Fruit fly (Drosophila melanogaster) whole organism, embryonic: Measurements from ENCODE around the gene CG32428.
A peak's percentile ranks its signal among the peaks of the same experiment; 100 is the strongest.

Source experiments
- BEAF-32 ChIP-seq: fragments of 200-800 bp; sonication (Bioruptor generic); optimal IDR thresholded peaks from 3 replicates; lab custom pipeline; 2017; ENCODE audit warnings: missing biosample characterization, missing genetic modification characterization, mild to moderate bottlenecking, moderate library complexity, missing genetic modification reagents
- CG10462 ChIP-seq: fragments of 200-800 bp; sonication (Bioruptor generic); optimal IDR thresholded peaks from 2 replicates; lab custom pipeline; 2016; ENCODE audit warnings: missing biosample characterization, missing genetic modification characterization
- CG10565 ChIP-seq: fragments of 200-800 bp; sonication (Bioruptor generic); optimal IDR thresholded peaks from 3 replicates; lab custom pipeline; 2016; ENCODE audit warnings: missing biosample characterization, mild to moderate bottlenecking, missing genetic modification characterization
- CG12659 ChIP-seq: fragments of 200-800 bp; sonication (Bioruptor generic); optimal IDR thresholded peaks from 3 replicates; lab custom pipeline; 2017; ENCODE audit warnings: mild to moderate bottlenecking, missing biosample characterization, missing genetic modification reagents, missing genetic modification characterization
- CG12942 ChIP-seq: fragments of 200-800 bp; sonication (Bioruptor generic); optimal IDR thresholded peaks from 3 replicates; lab custom pipeline; 2016; ENCODE audit warnings: missing biosample characterization, missing genetic modification characterization
- CG17829 ChIP-seq: fragments of 200-800 bp; optimal IDR thresholded peaks from 2 replicates; lab custom pipeline; 2019; ENCODE audit warnings: missing biosample characterization, mild to moderate bottlenecking, missing genetic modification characterization, moderate library complexity
- CG18262 ChIP-seq: fragments of 200-800 bp; optimal IDR thresholded peaks from 3 replicates; lab custom pipeline; 2019; ENCODE audit warnings: missing biosample characterization, mild to moderate bottlenecking, missing genetic modification characterization, moderate library complexity
- CG2116 ChIP-seq: fragments of 200-800 bp; sonication (Bioruptor generic); optimal IDR thresholded peaks from 3 replicates; lab custom pipeline; 2018; ENCODE audit warnings: missing biosample characterization, mild to moderate bottlenecking, missing genetic modification characterization
- CG6791 ChIP-seq: fragments of 200-800 bp; sonication (Bioruptor generic); IDR thresholded peaks from 3 replicates; pipeline ENCODE4 v1.3.6; 2022; ENCODE audit warnings: missing biosample characterization, missing genetic modification characterization; ENCODE audit not compliant: partially characterized antibody
- CG8281 ChIP-seq: fragments of 200-800 bp; sonication (Bioruptor generic); optimal IDR thresholded peaks from 2 replicates; lab custom pipeline; 2018; ENCODE audit warnings: missing biosample characterization, mild to moderate bottlenecking, missing genetic modification characterization, moderate library complexity
- CG9797 ChIP-seq: fragments of 200-800 bp; sonication (Bioruptor generic); optimal IDR thresholded peaks from 3 replicates; lab custom pipeline; 2018; ENCODE audit warnings: missing biosample characterization, mild to moderate bottlenecking, missing genetic modification characterization
- Dll ChIP-seq: fragments of 200-800 bp; sonication (Bioruptor generic); IDR thresholded peaks from 4 replicates; pipeline ENCODE4 v1.3.6; 2022; ENCODE audit warnings: missing biosample characterization, missing genetic modification characterization; ENCODE audit not compliant: partially characterized antibody
- Doc3 ChIP-seq: fragments of 200-800 bp; sonication (Bioruptor generic); IDR thresholded peaks from 3 replicates; pipeline ENCODE4 v1.3.6; 2022; ENCODE audit warnings: missing biosample characterization, missing genetic modification characterization; ENCODE audit not compliant: partially characterized antibody
- Dp ChIP-seq: fragments of 200-800 bp; sonication (Bioruptor generic); optimal IDR thresholded peaks from 2 replicates; lab custom pipeline; 2018; ENCODE audit warnings: missing biosample characterization, mild to moderate bottlenecking, missing genetic modification characterization, moderate library complexity
- Dref ChIP-seq: fragments of 200-800 bp; sonication (Bioruptor generic); IDR thresholded peaks from 2 replicates; pipeline ENCODE4 v1.3.6; 2022; ENCODE audit warnings: missing biosample characterization, missing genetic modification characterization
- E2f2 ChIP-seq: fragments of 200-800 bp; sonication (Bioruptor generic); IDR thresholded peaks from 2 replicates; pipeline ENCODE4 v1.3.6; 2022; ENCODE audit warnings: missing biosample characterization, missing genetic modification characterization
- Ets97D ChIP-seq: fragments of 200-800 bp; sonication (Bioruptor generic); optimal IDR thresholded peaks from 3 replicates; lab custom pipeline; 2016; ENCODE audit warnings: missing biosample characterization, missing genetic modification characterization
- GATAe ChIP-seq: fragments of 200-800 bp; sonication (Bioruptor generic); conservative IDR thresholded peaks from 2 replicates; pipeline ENCODE4 v1.3.6; 2022; ENCODE audit warnings: missing biosample characterization, missing genetic modification characterization
- Gug ChIP-seq: fragments of 200-800 bp; sonication (Bioruptor generic); IDR thresholded peaks from 4 replicates; pipeline ENCODE4 v1.3.6; 2022; ENCODE audit warnings: missing biosample characterization, missing genetic modification characterization
- HmgZ ChIP-seq: fragments of 200-800 bp; sonication (Bioruptor generic); optimal IDR thresholded peaks from 2 replicates; lab custom pipeline; 2018; ENCODE audit warnings: missing biosample characterization, mild to moderate bottlenecking, missing genetic modification characterization
- Hr51 ChIP-seq, 2 experiments: fragments of 200-800 bp; sonication (Bioruptor generic); optimal IDR thresholded peaks; 2 replicates in 1 of 2; 3 replicates in 1 of 2; lab custom pipeline; 2016 to 2018; ENCODE audit warnings: missing biosample characterization in 2 of 2, missing genetic modification characterization in 2 of 2, mild to moderate bottlenecking in 1 of 2, moderate library complexity in 1 of 2
- MBD-R2 ChIP-seq: fragments of 200-800 bp; sonication (Bioruptor generic); IDR thresholded peaks from 2 replicates; pipeline ENCODE4 v1.3.6; 2022; ENCODE audit warnings: missing biosample characterization, missing genetic modification characterization
- MESR4 ChIP-seq: fragments of 200-800 bp; sonication (Bioruptor generic); optimal IDR thresholded peaks from 2 replicates; lab custom pipeline; 2018; ENCODE audit warnings: missing biosample characterization, mild to moderate bottlenecking, missing genetic modification characterization, moderate library complexity
- Med ChIP-seq: fragments of 200-800 bp; sonication (Bioruptor generic); peaks from one replicate; lab custom pipeline; 2016; ENCODE audit warnings: missing biosample characterization, missing genetic modification characterization, mild to moderate bottlenecking, inconsistent platforms, moderate library complexity
- Myb ChIP-seq: fragments of 200-800 bp; sonication (Bioruptor generic); optimal IDR thresholded peaks from 2 replicates; lab custom pipeline; 2016; ENCODE audit warnings: missing biosample characterization, missing genetic modification characterization
- Optix ChIP-seq: fragments of 200-800 bp; sonication (Bioruptor generic); IDR thresholded peaks from 3 replicates; pipeline ENCODE4 v1.3.6; 2022; ENCODE audit warnings: missing biosample characterization, missing genetic modification characterization
- Pdp1 ChIP-seq, 2 experiments: fragments of 200-800 bp; sonication (Bioruptor generic); optimal IDR thresholded peaks; 3 replicates each; lab custom pipeline; 2016; ENCODE audit warnings: missing biosample characterization in 2 of 2, missing genetic modification characterization in 2 of 2, mild to moderate bottlenecking in 1 of 2, moderate library complexity in 1 of 2
- Scr ChIP-seq: fragments of 200-800 bp; sonication (Bioruptor generic); IDR thresholded peaks from 2 replicates; pipeline ENCODE4 v1.3.6; 2022; ENCODE audit warnings: missing biosample characterization, missing genetic modification characterization; ENCODE audit not compliant: partially characterized antibody
- Sry-δ ChIP-seq: fragments of 200-800 bp; sonication (Bioruptor generic); optimal IDR thresholded peaks from 2 replicates; lab custom pipeline; 2016; ENCODE audit warnings: missing biosample characterization, missing genetic modification characterization
- Trl ChIP-seq, 3 experiments: fragments of >200 bp in 2 of 3; fragments of 200-800 bp in 1 of 3; sonication (Bioruptor generic) in 1 of 3; optimal IDR thresholded peaks; 2 replicates in 1 of 3; 3 replicates in 2 of 3; lab custom pipeline; 2016 to 2017; ENCODE audit warnings: missing biosample characterization in 1 of 3, missing genetic modification characterization in 1 of 3
- YL-1 ChIP-seq: fragments of 200-800 bp; sonication (Bioruptor generic); optimal IDR thresholded peaks from 3 replicates; lab custom pipeline; 2017; ENCODE audit warnings: missing biosample characterization, mild to moderate bottlenecking, missing genetic modification characterization
- amos ChIP-seq: fragments of 200-800 bp; sonication (Bioruptor generic); IDR thresholded peaks from 2 replicates; pipeline ENCODE4 v1.3.6; 2022; ENCODE audit warnings: missing biosample characterization, missing genetic modification characterization; ENCODE audit not compliant: partially characterized antibody
- bbx ChIP-seq: fragments of 200-800 bp; sonication (Bioruptor generic); IDR thresholded peaks from 2 replicates; pipeline ENCODE4 v1.3.6; 2022; ENCODE audit warnings: missing biosample characterization, missing genetic modification characterization; ENCODE audit not compliant: partially characterized antibody
- btn ChIP-seq: fragments of 200-800 bp; sonication (Bioruptor generic); optimal IDR thresholded peaks from 2 replicates; lab custom pipeline; 2016; ENCODE audit warnings: missing biosample characterization, missing genetic modification characterization
- chinmo ChIP-seq: fragments of 200-800 bp; sonication (Bioruptor generic); IDR thresholded peaks from 4 replicates; pipeline ENCODE4 v1.3.6; 2022; ENCODE audit warnings: missing biosample characterization, missing genetic modification characterization; ENCODE audit not compliant: partially characterized antibody
- fru ChIP-seq: fragments of >200 bp; optimal IDR thresholded peaks from 2 replicates; lab custom pipeline; 2017
- gfzf ChIP-seq: fragments of 200-800 bp; sonication (Bioruptor generic); optimal IDR thresholded peaks from 2 replicates; lab custom pipeline; 2016; ENCODE audit warnings: missing biosample characterization, mild to moderate bottlenecking, missing genetic modification characterization, moderate library complexity
- hbn ChIP-seq: fragments of 200-800 bp; sonication (Bioruptor generic); IDR thresholded peaks from 2 replicates; pipeline ENCODE4 v1.3.6; 2022; ENCODE audit warnings: missing biosample characterization, missing genetic modification characterization; ENCODE audit not compliant: partially characterized antibody
- hth ChIP-seq: fragments of >200 bp; optimal IDR thresholded peaks from 2 replicates; lab custom pipeline; 2017; ENCODE audit warnings: inconsistent platforms
- jumu ChIP-seq: fragments of 200-800 bp; sonication (Bioruptor generic); optimal IDR thresholded peaks from 3 replicates; lab custom pipeline; 2016; ENCODE audit warnings: missing biosample characterization, missing genetic modification characterization
- kah ChIP-seq: fragments of 200-800 bp; sonication (Bioruptor generic); optimal IDR thresholded peaks from 2 replicates; lab custom pipeline; 2018; ENCODE audit warnings: missing biosample characterization, mild to moderate bottlenecking, missing genetic modification characterization
- nerfin-1 ChIP-seq: fragments of 200-800 bp; sonication (Bioruptor generic); optimal IDR thresholded peaks from 3 replicates; lab custom pipeline; 2019; ENCODE audit warnings: missing biosample characterization, mild to moderate bottlenecking, missing genetic modification characterization, moderate library complexity
- p53 ChIP-seq: fragments of 200-800 bp; sonication (Bioruptor generic); optimal IDR thresholded peaks from 2 replicates; lab custom pipeline; 2016; ENCODE audit warnings: missing biosample characterization, missing genetic modification characterization
- psq ChIP-seq: fragments of 200-800 bp; sonication (Bioruptor generic); optimal IDR thresholded peaks from 2 replicates; lab custom pipeline; 2017; ENCODE audit warnings: missing biosample characterization, missing genetic modification characterization
- pzg ChIP-seq: fragments of 200-800 bp; sonication (Bioruptor generic); optimal IDR thresholded peaks from 3 replicates; lab custom pipeline; 2018; ENCODE audit warnings: missing biosample characterization, mild to moderate bottlenecking, missing genetic modification characterization, moderate library complexity
- sna ChIP-seq: fragments of 200-800 bp; sonication (Bioruptor generic); IDR thresholded peaks from 2 replicates; pipeline ENCODE4 v1.3.6; 2022; ENCODE audit warnings: missing biosample characterization, missing genetic modification characterization; ENCODE audit not compliant: partially characterized antibody
- toy ChIP-seq: fragments of 200-800 bp; sonication (Bioruptor generic); IDR thresholded peaks from 2 replicates; pipeline ENCODE4 v1.3.6; 2022; ENCODE audit warnings: missing biosample characterization, missing genetic modification characterization
- trem ChIP-seq: fragments of 200-800 bp; optimal IDR thresholded peaks from 3 replicates; lab custom pipeline; 2019; ENCODE audit warnings: missing biosample characterization, mild to moderate bottlenecking, missing genetic modification characterization, moderate library complexity
- unpg ChIP-seq: fragments of 200-800 bp; sonication (Bioruptor generic); optimal IDR thresholded peaks from 3 replicates; lab custom pipeline; 2018; ENCODE audit warnings: missing biosample characterization, mild to moderate bottlenecking, missing genetic modification characterization, moderate library complexity

Gene CG32428

dm6 chr3L:20427449-20427848, 46.1 kb downstream of the CG32428 start, which contains the start of gene CG5274:
Gene CG5274, minus strand, starts transcription at chr3L:20427666.
- no peak for TF ChIP-seq GATAe (GFP tag; lab: Robert Waterston, UW)
- TF ChIP-seq toy (GFP tag; lab: Robert Waterston, UW) = no peak
- TF ChIP-seq Ets97D (GFP tag; lab: Kevin White, UChicago) = no peak
- TF ChIP-seq hbn (GFP tag; lab: Robert Waterston, UW) = peak; percentile 27; the same call in 1 of the 2 replicates
- TF ChIP-seq Pdp1 (GFP tag; optimal IDR thresholded peaks at IDR 0.05; lab: Kevin White, UChicago) = no peak
- TF ChIP-seq fru (lab: Kevin White, UChicago) = no peak
- peak; percentile 53 for TF ChIP-seq Dp (GFP tag; lab: Kevin White, UChicago)
- no peak for TF ChIP-seq Gug (GFP tag; lab: Robert Waterston, UW)
- TF ChIP-seq Optix (GFP tag; lab: Robert Waterston, UW) = no peak
- TF ChIP-seq bbx = peak; percentile 52; the same call in 1 of the 2 replicates
- no peak for TF ChIP-seq CG10565
- no peak for TF ChIP-seq psq (GFP tag; lab: Kevin White, UChicago)
- 0 out of 4 replicates have a peak, but pooled peaks have one; percentile 41 for TF ChIP-seq chinmo (GFP tag; lab: Robert Waterston, UW)
- TF ChIP-seq Scr (GFP tag; lab: Robert Waterston, UW) = peak; percentile 42
- TF ChIP-seq CG12659 = peak; percentile 17
- TF ChIP-seq gfzf (GFP tag; lab: Kevin White, UChicago) = peak; percentile 52
- TF ChIP-seq Myb (GFP tag; lab: Kevin White, UChicago) = peak; percentile 62
- TF ChIP-seq Trl (optimal IDR thresholded peaks at IDR 0.05; lab: Kevin White, UChicago) = no peak
- no peak for TF ChIP-seq Trl (GFP tag; optimal IDR thresholded peaks at IDR 0.05; lab: Kevin White, UChicago)
- TF ChIP-seq jumu (GFP tag; lab: Kevin White, UChicago) = no peak
- no peak for TF ChIP-seq CG12942
- TF ChIP-seq trem (tag; lab: Kevin White, UChicago) = peak; percentile 23
- peak; percentile 79 for TF ChIP-seq Sry-δ (GFP tag; lab: Kevin White, UChicago)
- TF ChIP-seq Dll (GFP tag; lab: Robert Waterston, UW) = 0 out of 4 replicates have a peak, but pooled peaks have one; percentile 37
- peak; percentile 40 for TF ChIP-seq CG10462 (GFP tag; lab: Kevin White, UChicago)
- peak; percentile 70 for TF ChIP-seq CG6791 (GFP tag; lab: Robert Waterston, UW)
- no peak for TF ChIP-seq HmgZ (tag; lab: Kevin White, UChicago)
- peak; percentile 13 for TF ChIP-seq Med (GFP tag; lab: Kevin White, UChicago)
- peak; percentile 57 for TF ChIP-seq E2f2 (GFP tag; lab: Robert Waterston, UW)
- no peak for TF ChIP-seq CG17829 (tag; lab: Kevin White, UChicago)
- TF ChIP-seq CG8281 = no peak
- TF ChIP-seq kah (GFP tag; lab: Kevin White, UChicago) = no peak
- peak; percentile 47 for TF ChIP-seq CG9797 (GFP tag; lab: Kevin White, UChicago)
- no peak for TF ChIP-seq Hr51 (GFP tag; optimal IDR thresholded peaks at IDR 0.05; lab: Kevin White, UChicago)
- peak; percentile 33 for TF ChIP-seq nerfin-1 (tag; lab: Kevin White, UChicago)
- peak; percentile 40 for TF ChIP-seq YL-1
- TF ChIP-seq hth (lab: Kevin White, UChicago) = no peak
- no peak for TF ChIP-seq p53
- peak; percentile 51 for TF ChIP-seq pzg (GFP tag; lab: Kevin White, UChicago)
- TF ChIP-seq unpg (GFP tag; lab: Kevin White, UChicago) = no peak
- no peak for TF ChIP-seq CG18262 (tag; lab: Kevin White, UChicago)
- no peak for TF ChIP-seq btn (GFP tag; lab: Kevin White, UChicago)
- TF ChIP-seq amos = peak; percentile 58; the same call in 1 of the 2 replicates
- peak; percentile 56 for TF ChIP-seq MESR4 (GFP tag; lab: Kevin White, UChicago)
- peak; percentile 30; the same call in 1 of the 3 replicates for TF ChIP-seq Doc3
- peak; percentile 49 for TF ChIP-seq BEAF-32 (GFP tag; lab: Kevin White, UChicago)
- TF ChIP-seq sna (GFP tag; lab: Robert Waterston, UW) = 0 out of 2 replicates have a peak, but pooled peaks have one; percentile 26
- no peak for TF ChIP-seq CG2116
- peak; percentile 66 for TF ChIP-seq MBD-R2 (GFP tag; lab: Robert Waterston, UW)
- TF ChIP-seq Dref (GFP tag; lab: Robert Waterston, UW) = peak; percentile 73
